Fruit fly (Drosophila melanogaster) whole organism, prepupa: ENCODE results near the gene TfIIA-S.
A peak's percentile ranks its signal among the peaks of the same experiment; 100 is the strongest.

Source experiments
- Blimp-1 ChIP-seq: fragments of 200-800 bp; sonication (Bioruptor generic); optimal IDR thresholded peaks from 3 replicates; lab custom pipeline; 2017; ENCODE audit warnings: missing biosample characterization, missing genetic modification characterization, mild to moderate bottlenecking, moderate library complexity, missing genetic modification reagents
- CG10631 ChIP-seq: fragments of 200-800 bp; sonication (Bioruptor generic); optimal IDR thresholded peaks from 2 replicates; lab custom pipeline; 2016; ENCODE audit warnings: missing biosample characterization, missing genetic modification characterization
- CG10669 ChIP-seq: fragments of 200-800 bp; sonication (Bioruptor generic); optimal IDR thresholded peaks from 3 replicates; lab custom pipeline; 2018; ENCODE audit warnings: missing biosample characterization, mild to moderate bottlenecking, missing genetic modification characterization, moderate library complexity
- CG11294 ChIP-seq: fragments of 200-800 bp; sonication (Bioruptor generic); IDR thresholded peaks from 2 replicates; pipeline ENCODE4 v1.3.6; 2022; ENCODE audit warnings: missing biosample characterization, missing genetic modification characterization
- CG11902 ChIP-seq: fragments of 200-800 bp; sonication (Bioruptor generic); optimal IDR thresholded peaks from 3 replicates; lab custom pipeline; 2016; ENCODE audit warnings: missing biosample characterization, missing genetic modification characterization
- CG15336 ChIP-seq: fragments of 200-800 bp; sonication (Bioruptor generic); IDR thresholded peaks from 2 replicates; pipeline ENCODE4 v1.3.6; 2022; ENCODE audit warnings: missing biosample characterization, missing genetic modification characterization
- CG1621 ChIP-seq: fragments of 200-800 bp; sonication (Bioruptor generic); optimal IDR thresholded peaks from 3 replicates; lab custom pipeline; 2018; ENCODE audit warnings: missing biosample characterization, mild to moderate bottlenecking, missing genetic modification characterization
- CG16779 ChIP-seq: fragments of 200-800 bp; sonication (Bioruptor generic); optimal IDR thresholded peaks from 3 replicates; lab custom pipeline; 2017; ENCODE audit warnings: missing biosample characterization, mild to moderate bottlenecking, missing genetic modification characterization
- CG3032 ChIP-seq: fragments of 200-800 bp; optimal IDR thresholded peaks from 2 replicates; lab custom pipeline; 2019; ENCODE audit warnings: missing biosample characterization, mild to moderate bottlenecking, missing genetic modification characterization, moderate library complexity
- CG31627 ChIP-seq: fragments of 200-800 bp; sonication (Bioruptor generic); optimal IDR thresholded peaks from 3 replicates; lab custom pipeline; 2016; ENCODE audit warnings: missing biosample characterization, missing genetic modification characterization
- CG32006 ChIP-seq: fragments of 200-800 bp; sonication (Bioruptor generic); optimal IDR thresholded peaks from 3 replicates; lab custom pipeline; 2017; ENCODE audit warnings: missing biosample characterization, mild to moderate bottlenecking, missing genetic modification characterization
- CG34406 ChIP-seq: fragments of 200-800 bp; sonication (Bioruptor generic); optimal IDR thresholded peaks from 3 replicates; lab custom pipeline; 2016; ENCODE audit warnings: missing biosample characterization, missing genetic modification characterization
- CG3919 ChIP-seq: fragments of 200-800 bp; sonication (Bioruptor generic); optimal IDR thresholded peaks from 3 replicates; lab custom pipeline; 2016; ENCODE audit warnings: missing biosample characterization, missing genetic modification characterization
- CG6792 ChIP-seq: fragments of 200-800 bp; sonication (Bioruptor generic); optimal IDR thresholded peaks from 3 replicates; lab custom pipeline; 2016; ENCODE audit warnings: missing biosample characterization, missing genetic modification characterization
- CG6854 ChIP-seq: fragments of 200-800 bp; sonication (Bioruptor generic); optimal IDR thresholded peaks from 2 replicates; lab custom pipeline; 2017; ENCODE audit warnings: missing biosample characterization, mild to moderate bottlenecking, missing genetic modification characterization
- CG7368 ChIP-seq: fragments of 200-800 bp; sonication (Bioruptor generic); optimal IDR thresholded peaks from 3 replicates; lab custom pipeline; 2016; ENCODE audit warnings: missing biosample characterization, missing genetic modification characterization
- CG8119 ChIP-seq: fragments of 200-800 bp; sonication (Bioruptor generic); IDR thresholded peaks from 3 replicates; pipeline ENCODE4 v1.3.6; 2022; ENCODE audit warnings: missing biosample characterization, missing genetic modification characterization
- CG8319 ChIP-seq: fragments of 200-800 bp; sonication (Bioruptor generic); optimal IDR thresholded peaks from 3 replicates; lab custom pipeline; 2016; ENCODE audit warnings: missing biosample characterization, missing genetic modification characterization
- CG8632 ChIP-seq: fragments of 200-800 bp; sonication (Bioruptor generic); optimal IDR thresholded peaks from 3 replicates; lab custom pipeline; 2016; ENCODE audit warnings: missing biosample characterization, missing genetic modification characterization
- CG9139 ChIP-seq: fragments of 200-800 bp; sonication (Bioruptor generic); optimal IDR thresholded peaks from 3 replicates; lab custom pipeline; 2017; ENCODE audit warnings: missing biosample characterization, mild to moderate bottlenecking, missing genetic modification characterization
- Eip75B ChIP-seq: fragments of 200-800 bp; sonication (Bioruptor generic); optimal IDR thresholded peaks from 3 replicates; lab custom pipeline; 2016; ENCODE audit warnings: missing biosample characterization, missing genetic modification characterization
- Eip78C ChIP-seq: fragments of 200-800 bp; sonication (Bioruptor generic); peaks from one replicate; lab custom pipeline; 2016; ENCODE audit warnings: missing biosample characterization, missing genetic modification characterization
- Ets21C ChIP-seq: fragments of 200-800 bp; sonication (Bioruptor generic); optimal IDR thresholded peaks from 3 replicates; lab custom pipeline; 2016; ENCODE audit warnings: missing biosample characterization, missing genetic modification characterization
- Hr38 ChIP-seq: sonication (Bioruptor generic); optimal IDR thresholded peaks from 2 replicates; lab custom pipeline; 2016; ENCODE audit warnings: missing biosample characterization, missing genetic modification characterization
- Hr39 ChIP-seq: fragments of 200-800 bp; sonication (Bioruptor generic); optimal IDR thresholded peaks from 2 replicates; lab custom pipeline; 2016; ENCODE audit warnings: missing biosample characterization, missing genetic modification characterization
- OdsH ChIP-seq: fragments of 200-800 bp; sonication (Bioruptor generic); optimal IDR thresholded peaks from 3 replicates; lab custom pipeline; 2016; ENCODE audit warnings: missing biosample characterization, missing genetic modification characterization
- Smox ChIP-seq: fragments of 200-800 bp; sonication (Bioruptor generic); optimal IDR thresholded peaks from 3 replicates; lab custom pipeline; 2016; ENCODE audit warnings: missing biosample characterization, missing genetic modification characterization
- Sox102F ChIP-seq: fragments of 200-800 bp; sonication (Bioruptor generic); optimal IDR thresholded peaks from 2 replicates; lab custom pipeline; 2016; ENCODE audit warnings: missing biosample characterization, mild to moderate bottlenecking, missing genetic modification characterization
- Sox15 ChIP-seq: fragments of 200-800 bp; sonication (Bioruptor generic); optimal IDR thresholded peaks from 3 replicates; lab custom pipeline; 2016; ENCODE audit warnings: missing biosample characterization, missing genetic modification characterization
- achi ChIP-seq: fragments of 200-800 bp; sonication (Bioruptor generic); optimal IDR thresholded peaks from 3 replicates; lab custom pipeline; 2016; ENCODE audit warnings: missing biosample characterization, missing genetic modification characterization
- dsx ChIP-seq: fragments of 200-800 bp; optimal IDR thresholded peaks from 3 replicates; lab custom pipeline; 2019; ENCODE audit warnings: missing biosample characterization, mild to moderate bottlenecking, missing genetic modification characterization, moderate library complexity; ENCODE audit not compliant: poor library complexity, severe bottlenecking
- eg ChIP-seq: fragments of 200-800 bp; sonication (Bioruptor generic); IDR thresholded peaks from 3 replicates; pipeline ENCODE4 v1.3.6; 2022; ENCODE audit warnings: missing biosample characterization, missing genetic modification characterization
- esn ChIP-seq: fragments of 200-800 bp; sonication (Bioruptor generic); optimal IDR thresholded peaks from 2 replicates; lab custom pipeline; 2016; ENCODE audit warnings: missing biosample characterization, mild to moderate bottlenecking, missing genetic modification characterization, moderate library complexity
- fd59A ChIP-seq: fragments of 200-800 bp; sonication (Bioruptor generic); optimal IDR thresholded peaks from 2 replicates; lab custom pipeline; 2017; ENCODE audit warnings: missing biosample characterization, mild to moderate bottlenecking, missing genetic modification characterization, missing genetic modification reagents
- fd85E ChIP-seq: fragments of 200-800 bp; sonication (Bioruptor generic); optimal IDR thresholded peaks from 3 replicates; lab custom pipeline; 2016; ENCODE audit warnings: missing biosample characterization, missing genetic modification characterization
- fkh ChIP-seq: fragments of 200-800 bp; sonication (Bioruptor generic); optimal IDR thresholded peaks from 3 replicates; lab custom pipeline; 2017; ENCODE audit warnings: missing biosample characterization, mild to moderate bottlenecking, missing genetic modification characterization, moderate library complexity
- lz ChIP-seq: fragments of 200-800 bp; sonication (Bioruptor generic); optimal IDR thresholded peaks from 3 replicates; lab custom pipeline; 2016; ENCODE audit warnings: missing biosample characterization, missing genetic modification characterization
- pdm3 ChIP-seq: fragments of 200-800 bp; sonication (Bioruptor generic); optimal IDR thresholded peaks from 3 replicates; lab custom pipeline; 2016; ENCODE audit warnings: missing biosample characterization, missing genetic modification characterization
- salr ChIP-seq, 2 experiments: fragments of 200-800 bp; sonication (Bioruptor generic); optimal IDR thresholded peaks; 3 replicates each; lab custom pipeline; 2016 to 2018; ENCODE audit warnings: missing biosample characterization in 2 of 2, missing genetic modification characterization in 2 of 2, mild to moderate bottlenecking in 1 of 2
- spab ChIP-seq: fragments of 200-800 bp; sonication (Bioruptor generic); optimal IDR thresholded peaks from 2 replicates; lab custom pipeline; 2017; ENCODE audit warnings: missing biosample characterization, mild to moderate bottlenecking, missing genetic modification characterization, missing genetic modification reagents
- ss ChIP-seq, 2 experiments: fragments of 200-800 bp; sonication (Bioruptor generic); optimal IDR thresholded peaks; 2 replicates in 1 of 2; 3 replicates in 1 of 2; lab custom pipeline; 2017 to 2018; ENCODE audit warnings: mild to moderate bottlenecking in 2 of 2, missing biosample characterization in 2 of 2, missing genetic modification characterization in 2 of 2, moderate library complexity in 1 of 2
- svp ChIP-seq: fragments of 200-800 bp; sonication (Bioruptor generic); peaks from one replicate; lab custom pipeline; 2016; ENCODE audit warnings: missing biosample characterization, missing genetic modification characterization
- topi ChIP-seq: fragments of 200-800 bp; sonication (Bioruptor generic); optimal IDR thresholded peaks from 3 replicates; lab custom pipeline; 2016; ENCODE audit warnings: missing biosample characterization, missing genetic modification characterization
- vri ChIP-seq: fragments of 200-800 bp; sonication (Bioruptor generic); optimal IDR thresholded peaks from 3 replicates; lab custom pipeline; 2016; ENCODE audit warnings: missing biosample characterization, mild to moderate bottlenecking, missing genetic modification characterization

The TfIIA-S gene

DNA sequence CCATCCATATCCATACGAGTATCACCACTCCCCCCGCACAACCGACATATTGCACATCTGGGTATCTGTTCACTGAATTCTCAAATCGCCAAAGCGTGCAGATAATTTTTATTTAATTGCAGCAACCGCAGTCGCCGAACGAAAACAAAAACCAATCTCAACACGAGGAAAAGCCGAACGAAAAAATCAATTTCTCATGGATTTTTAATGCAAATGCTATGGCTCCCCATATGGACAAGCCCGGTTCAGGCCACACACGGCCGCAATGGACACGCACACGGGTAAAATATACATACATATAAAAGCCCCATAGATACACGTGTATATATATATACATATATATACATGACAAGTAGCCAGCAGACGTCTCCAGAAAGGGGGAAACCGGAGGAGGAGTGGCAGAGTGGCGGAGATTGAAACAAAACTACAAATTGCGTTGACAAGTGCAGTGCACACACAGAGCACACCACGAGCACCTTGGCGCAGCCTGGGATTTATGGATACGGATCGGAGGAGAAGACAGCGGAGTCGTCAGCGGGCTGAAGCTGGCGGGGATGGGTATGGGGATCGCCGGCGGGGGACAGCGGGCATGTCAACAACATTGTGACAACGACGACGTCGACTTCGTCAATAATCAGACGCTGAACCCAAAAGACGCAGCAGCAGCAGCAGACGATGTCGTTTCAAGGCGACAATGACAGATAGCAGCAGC is 13.1 kb downstream of the TfIIA-S start (continued):
- TF ChIP-seq topi (GFP tag; lab: Kevin White, UChicago), result no peak
- no peak for TF ChIP-seq CG3919 (GFP tag; lab: Kevin White, UChicago)

DNA sequence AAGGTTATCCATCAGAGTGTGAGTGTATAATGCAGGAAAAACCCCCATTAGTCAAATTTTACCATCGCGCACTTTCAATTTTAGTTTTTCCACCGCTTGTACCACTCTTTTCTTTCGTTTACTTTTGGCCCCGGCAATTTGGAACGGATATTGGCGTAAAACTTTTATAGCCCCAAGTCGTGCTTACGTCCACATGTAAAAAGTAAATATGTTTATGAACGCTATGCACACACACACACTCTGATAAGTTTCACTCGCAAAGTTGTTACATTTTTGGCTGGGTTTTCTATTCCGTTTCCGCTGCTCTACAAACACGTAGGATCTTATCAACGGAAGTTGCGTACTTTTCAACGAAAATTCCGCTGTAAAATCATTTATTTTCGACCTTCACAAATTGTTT is 14.2 kb downstream of the TfIIA-S start:
- no peak for TF ChIP-seq salr (GFP tag; optimal IDR thresholded peaks at IDR 0.05; lab: Kevin White, UChicago)
- TF ChIP-seq esn (GFP tag; lab: Kevin White, UChicago), result no peak
- no peak for TF ChIP-seq CG11294 (GFP tag; lab: Robert Waterston, UW)
- TF ChIP-seq pdm3 (GFP tag; lab: Kevin White, UChicago), result no peak
- TF ChIP-seq fd59A (GFP tag; lab: Kevin White, UChicago), result no peak
- TF ChIP-seq fkh (GFP tag; lab: Kevin White, UChicago), result peak; percentile 54
- TF ChIP-seq CG11902, result no peak
- TF ChIP-seq CG32006, result no peak

DNA sequence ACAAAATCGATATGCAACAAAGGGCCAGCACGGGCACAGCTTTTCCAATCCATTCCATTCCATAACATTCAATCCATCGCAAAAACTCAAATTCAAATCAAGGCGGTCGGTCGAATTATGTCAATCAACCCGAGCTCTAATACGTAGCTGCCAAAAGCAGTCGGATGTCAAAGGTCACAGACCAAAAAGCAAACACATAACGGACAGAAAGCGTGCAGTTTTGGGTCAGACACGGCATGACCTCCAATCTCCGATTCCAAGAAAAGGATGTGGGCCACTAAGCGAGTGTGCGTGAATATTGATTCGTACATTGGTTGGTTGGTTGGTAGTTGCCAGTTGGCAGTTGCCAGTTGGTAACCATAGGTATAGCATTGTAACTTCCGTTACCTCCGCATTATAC is 16.1 kb downstream of the TfIIA-S start:
- TF ChIP-seq svp (GFP tag; lab: Kevin White, UChicago) (peak; percentile 52), CG8319 (no peak), CG10631 (GFP tag; lab: Kevin White, UChicago) (no peak)

DNA sequence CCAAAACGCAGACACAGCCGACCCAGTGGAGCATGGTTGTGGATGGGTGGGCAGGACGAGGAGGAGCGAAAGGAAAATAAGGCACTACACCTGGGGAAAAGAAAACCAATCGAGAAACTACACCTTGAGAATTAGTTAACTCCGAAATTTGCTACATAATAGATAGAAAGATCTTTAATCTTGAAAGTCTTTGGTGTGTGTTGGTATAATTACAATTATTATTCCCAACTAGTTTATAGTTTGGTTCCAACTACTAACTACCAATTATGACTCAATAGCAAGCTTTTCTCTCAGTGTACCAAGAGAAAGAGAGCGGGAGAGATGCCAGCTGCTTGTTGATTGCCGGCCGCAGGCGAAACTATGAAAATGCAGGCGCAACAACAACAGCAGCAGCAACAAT is 16.7 kb downstream of the TfIIA-S start:
- TF ChIP-seq eg (GFP tag; lab: Robert Waterston, UW) (peak; percentile 84), CG16779 (peak; percentile 53), CG11902 (peak; percentile 10), spab (GFP tag; lab: Kevin White, UChicago) (peak; percentile 53), topi (GFP tag; lab: Kevin White, UChicago) (peak; percentile 77), CG8632 (GFP tag; lab: Kevin White, UChicago) (peak; percentile 54), Hr39 (GFP tag; lab: Kevin White, UChicago) (peak; percentile 72), CG31627 (GFP tag; lab: Kevin White, UChicago) (peak; percentile 70), CG9139 (no peak), Eip75B (peak; percentile 80), CG3919 (GFP tag; lab: Kevin White, UChicago) (peak; percentile 83), dsx (GFP tag; lab: Kevin White, UChicago) (peak; percentile 68), lz (GFP tag; lab: Kevin White, UChicago) (peak; percentile 58), Smox (peak; percentile 63), fd85E (GFP tag; lab: Kevin White, UChicago) (no peak), Sox102F (peak; percentile 70), salr (GFP tag; optimal IDR thresholded peaks at IDR 0.05; lab: Kevin White, UChicago) (peak; percentile 29 to 68), OdsH (peak; percentile 77), CG34406 (GFP tag; lab: Kevin White, UChicago) (peak; percentile 62), esn (GFP tag; lab: Kevin White, UChicago) (peak; percentile 78), Blimp-1 (GFP tag; lab: Kevin White, UChicago) (no peak), CG15336 (GFP tag; lab: Robert Waterston, UW) (peak; percentile 84), vri (GFP tag; lab: Kevin White, UChicago) (peak; percentile 47), Eip78C (GFP tag; lab: Kevin White, UChicago) (peak; percentile 94), CG10669 (GFP tag; lab: Kevin White, UChicago) (peak; percentile 58), CG1621 (tag; lab: Kevin White, UChicago) (peak; percentile 68), ss (GFP tag; optimal IDR thresholded peaks at IDR 0.05; lab: Kevin White, UChicago) (peak; percentile 48 to 64), CG3032 (tag; lab: Kevin White, UChicago) (peak; percentile 67), Sox15 (GFP tag; lab: Kevin White, UChicago) (peak; percentile 26), fd59A (GFP tag; lab: Kevin White, UChicago) (peak; percentile 53), achi (peak; percentile 77), Ets21C (GFP tag; lab: Kevin White, UChicago) (peak; percentile 39), CG8119 (peak; percentile 84), CG7368 (GFP tag; lab: Kevin White, UChicago) (peak; percentile 50), CG6792 (GFP tag; lab: Kevin White, UChicago) (peak; percentile 67), CG6854 (GFP tag; lab: Kevin White, UChicago) (peak; percentile 19), pdm3 (GFP tag; lab: Kevin White, UChicago) (peak; percentile 80), Hr38 (GFP tag; lab: Kevin White, UChicago) (no peak)
